Fruit fly (Drosophila melanogaster) whole organism, embryonic: Measurements from ENCODE around the gene CG43679.

Experiments used
- Awh ChIP-seq: fragments of 200-800 bp; sonication (Bioruptor generic); IDR thresholded peaks from 2 replicates; pipeline ENCODE4, ENCODE4 v1.3.6; 2022; ENCODE audit warnings: missing biosample characterization, missing genetic modification characterization
- Blimp-1 ChIP-seq: fragments of 200-800 bp; sonication (Bioruptor generic); optimal IDR thresholded peaks from 3 replicates; lab custom pipeline; 2018; ENCODE audit warnings: missing biosample characterization, missing genetic modification characterization, mild to moderate bottlenecking, moderate library complexity, missing genetic modification reagents
- CG10462 ChIP-seq: fragments of 200-800 bp; sonication (Bioruptor generic); optimal IDR thresholded peaks from 2 replicates; lab custom pipeline; 2016; ENCODE audit warnings: missing biosample characterization, missing genetic modification characterization
- CG10979 ChIP-seq: fragments of 200-800 bp; sonication (Bioruptor generic); optimal IDR thresholded peaks from 2 replicates; lab custom pipeline; 2018; ENCODE audit warnings: missing biosample characterization, mild to moderate bottlenecking, missing genetic modification characterization, moderate library complexity
- CG11504 ChIP-seq: fragments of 200-800 bp; sonication (Bioruptor generic); optimal IDR thresholded peaks from 3 replicates; lab custom pipeline; 2019; ENCODE audit warnings: missing biosample characterization, mild to moderate bottlenecking, missing genetic modification characterization, moderate library complexity
- CG11696 ChIP-seq: fragments of 200-800 bp; sonication (Bioruptor generic); IDR thresholded peaks from 2 replicates; pipeline ENCODE4 v1.3.6; 2022; ENCODE audit warnings: missing biosample characterization, missing genetic modification characterization
- CG1233 ChIP-seq: fragments of 200-800 bp; sonication (Bioruptor generic); optimal IDR thresholded peaks from 4 replicates; lab custom pipeline; 2018; ENCODE audit warnings: missing biosample characterization, mild to moderate bottlenecking, missing genetic modification characterization
- CG12391 ChIP-seq: fragments of 200-800 bp; sonication (Bioruptor generic); optimal IDR thresholded peaks from 3 replicates; lab custom pipeline; 2018; ENCODE audit warnings: missing biosample characterization, mild to moderate bottlenecking, missing genetic modification characterization, moderate library complexity
- CG12659 ChIP-seq: fragments of 200-800 bp; sonication (Bioruptor generic); optimal IDR thresholded peaks from 3 replicates; lab custom pipeline; 2017; ENCODE audit warnings: mild to moderate bottlenecking, missing biosample characterization, missing genetic modification reagents, missing genetic modification characterization
- CG13296 ChIP-seq: fragments of 200-800 bp; sonication (Bioruptor generic); optimal IDR thresholded peaks from 3 replicates; lab custom pipeline; 2018; ENCODE audit warnings: missing biosample characterization, mild to moderate bottlenecking, missing genetic modification characterization
- CG13424 ChIP-seq: fragments of 200-800 bp; sonication (Bioruptor generic); optimal IDR thresholded peaks from 2 replicates; lab custom pipeline; 2019; ENCODE audit warnings: missing biosample characterization, mild to moderate bottlenecking, missing genetic modification characterization, moderate library complexity
- CG15514 ChIP-seq: fragments of 200-800 bp; sonication (Bioruptor generic); optimal IDR thresholded peaks from 3 replicates; lab custom pipeline; 2017; ENCODE audit warnings: missing biosample characterization, missing genetic modification characterization, mild to moderate bottlenecking, moderate library complexity, missing genetic modification reagents
- CG15601 ChIP-seq: fragments of 200-800 bp; sonication (Bioruptor generic); optimal IDR thresholded peaks from 3 replicates; lab custom pipeline; 2019; ENCODE audit warnings: missing biosample characterization, mild to moderate bottlenecking, missing genetic modification characterization, moderate library complexity
- CG15696 ChIP-seq: fragments of 200-800 bp; sonication (Bioruptor generic); optimal IDR thresholded peaks from 2 replicates; lab custom pipeline; 2019; ENCODE audit warnings: missing biosample characterization, mild to moderate bottlenecking, missing genetic modification characterization, moderate library complexity
- CG17359 ChIP-seq: fragments of 200-800 bp; sonication (Bioruptor generic); optimal IDR thresholded peaks from 3 replicates; lab custom pipeline; 2018; ENCODE audit warnings: missing biosample characterization, mild to moderate bottlenecking, missing genetic modification characterization, moderate library complexity
- CG17802 ChIP-seq: fragments of 200-800 bp; sonication (Bioruptor generic); optimal IDR thresholded peaks from 2 replicates; lab custom pipeline; 2018; ENCODE audit warnings: missing biosample characterization, mild to moderate bottlenecking, missing genetic modification characterization, moderate library complexity
- CG2199 ChIP-seq: fragments of 200-800 bp; sonication (Bioruptor generic); IDR thresholded peaks from 3 replicates; pipeline ENCODE4 v1.3.6; 2022; ENCODE audit warnings: missing biosample characterization, missing genetic modification characterization
- CG2678 ChIP-seq: fragments of 200-800 bp; sonication (Bioruptor generic); optimal IDR thresholded peaks from 3 replicates; lab custom pipeline; 2019; ENCODE audit warnings: missing biosample characterization, mild to moderate bottlenecking, missing genetic modification characterization, moderate library complexity
- CG2712 ChIP-seq: fragments of 200-800 bp; optimal IDR thresholded peaks from 3 replicates; lab custom pipeline; 2019; ENCODE audit warnings: missing biosample characterization, mild to moderate bottlenecking, missing genetic modification characterization, moderate library complexity
- CG31441 ChIP-seq: fragments of 200-800 bp; sonication (Bioruptor generic); IDR thresholded peaks from 2 replicates; pipeline ENCODE4 v1.3.6; 2022; ENCODE audit warnings: missing biosample characterization, missing genetic modification characterization
- CG32772 ChIP-seq: fragments of 200-800 bp; sonication (Bioruptor generic); IDR thresholded peaks from 2 replicates; pipeline ENCODE4 v1.3.6; 2022; ENCODE audit warnings: missing biosample characterization, missing genetic modification characterization
- CG3407 ChIP-seq: fragments of 200-800 bp; sonication (Bioruptor generic); optimal IDR thresholded peaks from 2 replicates; lab custom pipeline; 2018; ENCODE audit warnings: missing biosample characterization, mild to moderate bottlenecking, missing genetic modification characterization
- CG8089 ChIP-seq: fragments of 200-800 bp; sonication (Bioruptor generic); optimal IDR thresholded peaks from 3 replicates; lab custom pipeline; 2016; ENCODE audit warnings: missing biosample characterization, missing genetic modification characterization
- CTCF ChIP-seq: fragments of 200-800 bp; sonication (Bioruptor generic); optimal IDR thresholded peaks from 2 replicates; lab custom pipeline; 2017; ENCODE audit warnings: missing biosample characterization, mild to moderate bottlenecking, missing genetic modification characterization, moderate library complexity
- D ChIP-seq, 2 experiments: fragments of 200-800 bp in 1 of 2; fragments of >200 bp in 1 of 2; sonication (Bioruptor generic) in 1 of 2; optimal IDR thresholded peaks; 2 replicates in 1 of 2; 3 replicates in 1 of 2; lab custom pipeline; 2017; ENCODE audit warnings: mild to moderate bottlenecking in 1 of 2, missing biosample characterization in 1 of 2, missing genetic modification characterization in 1 of 2, missing genetic modification reagents in 1 of 2
- Ets65A ChIP-seq: fragments of 200-800 bp; sonication (Bioruptor generic); peaks from one replicate; lab custom pipeline; 2016; ENCODE audit warnings: missing biosample characterization, missing genetic modification characterization
- NC2β ChIP-seq: fragments of 200-800 bp; sonication (Bioruptor generic); optimal IDR thresholded peaks from 2 replicates; lab custom pipeline; 2016; ENCODE audit warnings: missing biosample characterization, missing genetic modification characterization
- NfI ChIP-seq: fragments of 200-800 bp; sonication (Bioruptor generic); optimal IDR thresholded peaks from 3 replicates; lab custom pipeline; 2018; ENCODE audit warnings: missing biosample characterization, mild to moderate bottlenecking, missing genetic modification characterization, moderate library complexity
- Oli ChIP-seq: fragments of 200-800 bp; sonication (Bioruptor generic); optimal IDR thresholded peaks from 2 replicates; lab custom pipeline; 2018; ENCODE audit warnings: missing biosample characterization, mild to moderate bottlenecking, missing genetic modification characterization, moderate library complexity
- Rx ChIP-seq: fragments of 200-800 bp; sonication (Bioruptor generic); IDR thresholded peaks from 2 replicates; pipeline ENCODE4 v1.3.6; 2022; ENCODE audit warnings: missing biosample characterization, missing genetic modification characterization
- Sox102F ChIP-seq: fragments of 200-800 bp; sonication (Bioruptor generic); optimal IDR thresholded peaks from 2 replicates; lab custom pipeline; 2018; ENCODE audit warnings: missing biosample characterization, mild to moderate bottlenecking, missing genetic modification characterization, moderate library complexity
- Xrp1 ChIP-seq: fragments of 200-800 bp; sonication (Bioruptor generic); IDR thresholded peaks from 2 replicates; pipeline ENCODE4 v1.3.6; 2022; ENCODE audit warnings: missing biosample characterization, missing genetic modification characterization
- crol ChIP-seq: fragments of 200-800 bp; sonication (Bioruptor generic); IDR thresholded peaks from 2 replicates; pipeline ENCODE4 v1.3.6; 2022; ENCODE audit warnings: missing biosample characterization, missing genetic modification characterization
- dmrt99B ChIP-seq: fragments of 200-800 bp; sonication (Bioruptor generic); optimal IDR thresholded peaks from 2 replicates; lab custom pipeline; 2018; ENCODE audit warnings: missing biosample characterization, mild to moderate bottlenecking, missing genetic modification characterization, moderate library complexity
- eve ChIP-seq, 2 experiments: fragments of >200 bp; optimal IDR thresholded peaks; 2 replicates each; lab custom pipeline; 2017; ENCODE audit warnings: missing biosample characterization in 2 of 2, missing genetic modification characterization in 2 of 2
- fd3F ChIP-seq: fragments of 200-800 bp; sonication (Bioruptor generic); optimal IDR thresholded peaks from 2 replicates; lab custom pipeline; 2018; ENCODE audit warnings: missing biosample characterization, mild to moderate bottlenecking, missing genetic modification characterization, moderate library complexity
- gcm ChIP-seq: fragments of 200-800 bp; sonication (Bioruptor generic); optimal IDR thresholded peaks from 2 replicates; lab custom pipeline; 2019; ENCODE audit warnings: missing biosample characterization, mild to moderate bottlenecking, missing genetic modification characterization, moderate library complexity
- gcm2 ChIP-seq: fragments of 200-800 bp; sonication (Bioruptor generic); optimal IDR thresholded peaks from 2 replicates; lab custom pipeline; 2016; ENCODE audit warnings: missing biosample characterization, missing genetic modification characterization
- gem ChIP-seq: fragments of 200-800 bp; sonication (Bioruptor generic); optimal IDR thresholded peaks from 2 replicates; lab custom pipeline; 2019; ENCODE audit warnings: missing biosample characterization, mild to moderate bottlenecking, missing genetic modification characterization, moderate library complexity
- hb ChIP-seq: fragments of 200-800 bp; sonication (Bioruptor generic); IDR thresholded peaks from 3 replicates; pipeline ENCODE4 v1.3.6; 2022; ENCODE audit warnings: missing biosample characterization, missing genetic modification characterization; ENCODE audit not compliant: partially characterized antibody
- pros ChIP-seq: fragments of 200-800 bp; sonication (Bioruptor generic); optimal IDR thresholded peaks from 3 replicates; lab custom pipeline; 2019; ENCODE audit warnings: missing biosample characterization, mild to moderate bottlenecking, missing genetic modification characterization, moderate library complexity
- ranshi ChIP-seq: fragments of 200-800 bp; sonication (Bioruptor generic); IDR thresholded peaks from 2 replicates; pipeline ENCODE4 v1.3.6; 2022; ENCODE audit warnings: missing biosample characterization, missing genetic modification characterization
- sens ChIP-seq: fragments of 200-800 bp; sonication (Bioruptor generic); peaks from one replicate; lab custom pipeline; 2016; ENCODE audit warnings: missing biosample characterization, missing genetic modification characterization
- slbo ChIP-seq: fragments of 200-800 bp; sonication (Bioruptor generic); IDR thresholded peaks from 2 replicates; pipeline ENCODE4 v1.3.6; 2022; ENCODE audit warnings: missing biosample characterization, missing genetic modification characterization
- slp2 ChIP-seq: fragments of 200-800 bp; sonication (Bioruptor generic); optimal IDR thresholded peaks from 2 replicates; lab custom pipeline; 2016; ENCODE audit warnings: missing biosample characterization, missing genetic modification characterization
- sqz ChIP-seq: fragments of 200-800 bp; sonication (Bioruptor generic); optimal IDR thresholded peaks from 3 replicates; lab custom pipeline; 2018; ENCODE audit warnings: missing biosample characterization, mild to moderate bottlenecking, missing genetic modification characterization
- stc ChIP-seq: fragments of 200-800 bp; sonication (Bioruptor generic); IDR thresholded peaks from 2 replicates; pipeline ENCODE4 v1.3.6; 2022; ENCODE audit warnings: missing biosample characterization, missing genetic modification characterization
- sug ChIP-seq: fragments of 200-800 bp; optimal IDR thresholded peaks from 2 replicates; lab custom pipeline; 2019; ENCODE audit warnings: missing biosample characterization, mild to moderate bottlenecking, missing genetic modification characterization, moderate library complexity
- trh ChIP-seq: fragments of 200-800 bp; sonication (Bioruptor generic); optimal IDR thresholded peaks from 2 replicates; lab custom pipeline; 2016; ENCODE audit warnings: missing biosample characterization, missing genetic modification characterization

Gene CG43679

DNA sequence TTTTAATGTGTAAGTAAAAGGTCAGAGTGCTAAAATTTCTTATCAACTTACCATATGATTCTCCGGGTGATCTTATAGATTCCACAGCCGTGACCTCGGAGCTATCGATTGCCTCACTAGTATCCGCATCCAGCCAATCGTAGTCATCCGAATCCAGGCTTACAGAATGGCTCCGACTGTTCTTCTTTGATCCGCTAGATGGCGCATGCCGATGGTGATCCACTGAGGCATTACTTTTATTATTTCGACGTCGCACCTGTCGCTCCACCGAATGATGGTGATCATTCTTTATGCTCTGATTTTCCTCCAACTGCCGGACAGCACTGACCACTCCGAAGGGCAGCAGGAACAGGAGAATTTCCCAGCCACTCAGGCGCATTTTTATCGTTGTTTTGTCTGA lies 40.1 kb downstream of the CG43679 start:
- TF ChIP-seq CG2199 (GFP tag; lab: Robert Waterston, UW), result 0 out of 3 replicates have a peak, but pooled peaks have one; percentile 37
- TF ChIP-seq trh (GFP tag; lab: Kevin White, UChicago), result no peak
- no peak for TF ChIP-seq CG15696
- TF ChIP-seq pros (GFP tag; lab: Kevin White, UChicago), result no peak
- TF ChIP-seq CG3407, result no peak
- TF ChIP-seq gcm2 (GFP tag; lab: Kevin White, UChicago), result no peak
- peak; percentile 80 for TF ChIP-seq CTCF (GFP tag; lab: Kevin White, UChicago)
- TF ChIP-seq slp2, result no peak
- no peak for TF ChIP-seq CG10462 (GFP tag; lab: Kevin White, UChicago)
- TF ChIP-seq Awh (GFP tag; lab: Robert Waterston, UW), result no peak
- peak; percentile 48 for TF ChIP-seq CG10979
- no peak for TF ChIP-seq D (optimal IDR thresholded peaks at IDR 0.05; lab: Kevin White, UChicago)
- no peak for TF ChIP-seq D (GFP tag; optimal IDR thresholded peaks at IDR 0.05; lab: Kevin White, UChicago)
- TF ChIP-seq CG13296 (GFP tag; lab: Kevin White, UChicago), result no peak
- no peak for TF ChIP-seq CG1233 (GFP tag; lab: Kevin White, UChicago)
- no peak for TF ChIP-seq ranshi (GFP tag; lab: Robert Waterston, UW)
- TF ChIP-seq hb (GFP tag; lab: Robert Waterston, UW), result 0 out of 3 replicates have a peak, but pooled peaks have one; percentile 40

DNA sequence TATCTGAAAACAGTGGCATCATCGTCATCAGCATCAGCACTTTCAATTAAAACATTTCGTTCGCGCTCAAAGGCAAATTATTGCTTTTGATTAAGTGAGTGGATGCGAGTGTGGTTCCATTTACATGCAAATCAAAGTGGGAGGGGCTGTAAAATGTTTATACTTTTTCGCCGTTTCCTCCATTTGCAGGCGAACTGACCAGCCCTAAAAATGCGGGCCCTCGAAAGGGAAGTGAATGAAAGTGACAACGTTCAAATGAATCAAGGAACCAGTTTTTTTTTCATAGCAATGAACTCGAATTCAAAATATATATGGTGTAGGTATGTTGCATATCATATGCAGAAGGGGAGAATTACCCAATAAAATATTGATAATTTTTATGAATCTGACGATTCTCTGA lies 40.6 kb downstream of the CG43679 start:
- no peak for TF ChIP-seq stc (GFP tag; lab: Robert Waterston, UW)
- TF ChIP-seq Xrp1 (GFP tag; lab: Robert Waterston, UW), result no peak
- no peak for TF ChIP-seq slbo (GFP tag; lab: Robert Waterston, UW)
- TF ChIP-seq gcm (GFP tag; lab: Kevin White, UChicago), result peak; percentile 66
- peak; percentile 17; the same call in 2 of the 3 replicates for TF ChIP-seq CG2199 (GFP tag; lab: Robert Waterston, UW)
- TF ChIP-seq Rx (GFP tag; lab: Robert Waterston, UW), result no peak
- no peak for TF ChIP-seq sug (tag; lab: Kevin White, UChicago)
- no peak for TF ChIP-seq CG17359 (tag; lab: Kevin White, UChicago)
- peak in 1 of 2 experiments; percentile 20 for TF ChIP-seq eve (GFP tag; optimal IDR thresholded peaks at IDR 0.05; lab: Kevin White, UChicago)
- TF ChIP-seq sqz (GFP tag; lab: Kevin White, UChicago), result no peak
- no peak for TF ChIP-seq CG17802 (tag; lab: Kevin White, UChicago)
- TF ChIP-seq fd3F (GFP tag; lab: Kevin White, UChicago), result no peak
- TF ChIP-seq NC2β (GFP tag; lab: Kevin White, UChicago), result no peak
- peak; percentile 81 for TF ChIP-seq Blimp-1 (GFP tag; lab: Kevin White, UChicago)
- peak; percentile 16 for TF ChIP-seq CG15514 (GFP tag; lab: Kevin White, UChicago)
- TF ChIP-seq CG12659 (GFP tag; lab: Kevin White, UChicago), result no peak
- no peak for TF ChIP-seq CG11696 (GFP tag; lab: Robert Waterston, UW)
- no peak for TF ChIP-seq CG15601 (tag; lab: Kevin White, UChicago)

DNA sequence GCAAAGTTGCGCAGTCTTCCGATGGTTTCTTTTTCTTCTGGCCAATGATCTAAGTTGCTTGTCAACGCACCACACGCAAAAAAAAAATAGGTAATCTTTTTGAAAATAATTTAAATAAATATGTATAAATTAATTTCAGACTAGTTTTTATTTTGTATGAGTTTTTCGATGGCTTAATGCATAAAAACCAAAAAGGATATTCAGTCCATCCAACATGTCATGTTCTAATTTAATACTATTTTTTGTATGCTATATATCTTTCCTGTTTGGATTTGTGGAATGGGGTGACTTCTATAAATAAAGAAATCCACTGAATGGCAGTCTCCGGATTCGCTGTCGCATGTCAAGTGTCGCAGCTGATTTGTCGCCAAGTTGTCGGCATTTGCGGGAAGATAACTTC lies 41.5 kb downstream of the CG43679 start:
- TF ChIP-seq CG8089, result no peak
- TF ChIP-seq Oli (tag; lab: Kevin White, UChicago), result peak; percentile 12
- TF ChIP-seq CG31441 (GFP tag; lab: Robert Waterston, UW), result 0 out of 2 replicates have a peak, but pooled peaks have one; percentile 22
- TF ChIP-seq NfI (GFP tag; lab: Kevin White, UChicago), result no peak
- peak; percentile 56 for TF ChIP-seq Sox102F (GFP tag; lab: Kevin White, UChicago)
- peak; percentile 6 for TF ChIP-seq CG12391 (tag; lab: Kevin White, UChicago)
- TF ChIP-seq CG32772 (GFP tag; lab: Robert Waterston, UW), result peak; percentile 9; the same call in 1 of the 2 replicates
- peak; percentile 82 for TF ChIP-seq Ets65A (GFP tag; lab: Kevin White, UChicago)
- peak; percentile 19 for TF ChIP-seq dmrt99B (tag; lab: Kevin White, UChicago)
- TF ChIP-seq CG2712 (tag; lab: Kevin White, UChicago), result peak; percentile 11
- TF ChIP-seq CG17359 (tag; lab: Kevin White, UChicago), result peak; percentile 26
- peak; percentile 27 for TF ChIP-seq CG2678
- peak; percentile 11 for TF ChIP-seq CG13424
- peak; percentile 37 for TF ChIP-seq gem (tag; lab: Kevin White, UChicago)
- peak; percentile 61 for TF ChIP-seq sens
- peak; percentile 38 for TF ChIP-seq CG11504
- no peak for TF ChIP-seq crol (GFP tag; lab: Robert Waterston, UW)
